Fruit fly (Drosophila melanogaster) whole organism, embryonic: ENCODE results near the gene CG13385.

Experiments used
- Asciz ChIP-seq: fragments of 200-800 bp; sonication (Bioruptor generic); optimal IDR thresholded peaks from 2 replicates; lab custom pipeline; 2017; ENCODE audit warnings: missing biosample characterization, mild to moderate bottlenecking, missing genetic modification characterization, missing genetic modification reagents
- Atf3 ChIP-seq: fragments of 200-800 bp; sonication (Bioruptor generic); optimal IDR thresholded peaks from 3 replicates; lab custom pipeline; 2016; ENCODE audit warnings: missing biosample characterization, missing genetic modification characterization
- CG1024 ChIP-seq: fragments of 200-800 bp; sonication (Bioruptor generic); IDR thresholded peaks from 2 replicates; pipeline ENCODE4 v1.3.6; 2022; ENCODE audit warnings: missing biosample characterization, missing genetic modification characterization
- CG11456 ChIP-seq: fragments of 200-800 bp; sonication (Bioruptor generic); IDR thresholded peaks from 3 replicates; pipeline ENCODE4 v1.3.6; 2022; ENCODE audit warnings: missing biosample characterization, missing genetic modification characterization
- CG12104 ChIP-seq: fragments of 200-800 bp; sonication (Bioruptor generic); optimal IDR thresholded peaks from 3 replicates; lab custom pipeline; 2016; ENCODE audit warnings: missing biosample characterization, missing genetic modification characterization
- CG12659 ChIP-seq: fragments of 200-800 bp; sonication (Bioruptor generic); optimal IDR thresholded peaks from 3 replicates; lab custom pipeline; 2017; ENCODE audit warnings: mild to moderate bottlenecking, missing biosample characterization, missing genetic modification reagents, missing genetic modification characterization
- CG13624 ChIP-seq: fragments of 200-800 bp; sonication (Bioruptor generic); optimal IDR thresholded peaks from 2 replicates; lab custom pipeline; 2016; ENCODE audit warnings: missing biosample characterization, missing genetic modification characterization
- CG15514 ChIP-seq: fragments of 200-800 bp; sonication (Bioruptor generic); optimal IDR thresholded peaks from 3 replicates; lab custom pipeline; 2017; ENCODE audit warnings: missing biosample characterization, missing genetic modification characterization, mild to moderate bottlenecking, moderate library complexity, missing genetic modification reagents
- CG17385 ChIP-seq: fragments of 200-800 bp; sonication (Bioruptor generic); optimal IDR thresholded peaks from 3 replicates; lab custom pipeline; 2018; ENCODE audit warnings: missing biosample characterization, mild to moderate bottlenecking, missing genetic modification characterization
- CG2875 ChIP-seq: fragments of 200-800 bp; sonication (Bioruptor generic); optimal IDR thresholded peaks from 2 replicates; lab custom pipeline; 2017; ENCODE audit warnings: missing biosample characterization, mild to moderate bottlenecking, missing genetic modification characterization, missing genetic modification reagents
- CG30403 ChIP-seq: fragments of 200-800 bp; sonication (Bioruptor generic); optimal IDR thresholded peaks from 3 replicates; lab custom pipeline; 2016; ENCODE audit warnings: missing biosample characterization, missing genetic modification characterization
- CG33557 ChIP-seq: fragments of 200-800 bp; sonication (Bioruptor generic); optimal IDR thresholded peaks from 2 replicates; lab custom pipeline; 2019; ENCODE audit warnings: missing biosample characterization, mild to moderate bottlenecking, missing genetic modification characterization, moderate library complexity
- CG5180 ChIP-seq: fragments of 200-800 bp; sonication (Bioruptor generic); optimal IDR thresholded peaks from 3 replicates; lab custom pipeline; 2017; ENCODE audit warnings: missing biosample characterization, missing genetic modification characterization, mild to moderate bottlenecking, moderate library complexity, missing genetic modification reagents
- CG7271 ChIP-seq: fragments of 200-800 bp; sonication (Bioruptor generic); optimal IDR thresholded peaks from 2 replicates; lab custom pipeline; 2018; ENCODE audit warnings: missing biosample characterization, mild to moderate bottlenecking, missing genetic modification characterization, moderate library complexity
- CG9727 ChIP-seq: fragments of 200-800 bp; sonication (Bioruptor generic); optimal IDR thresholded peaks from 3 replicates; lab custom pipeline; 2017; ENCODE audit warnings: missing biosample characterization, mild to moderate bottlenecking, missing genetic modification characterization
- Dfd ChIP-seq, 2 experiments: fragments of >200 bp; optimal IDR thresholded peaks; 2 replicates each; lab custom pipeline; 2017; ENCODE audit warnings: missing biosample characterization in 2 of 2, missing genetic modification characterization in 2 of 2
- Dip3 ChIP-seq: fragments of 200-800 bp; sonication (Bioruptor generic); optimal IDR thresholded peaks from 3 replicates; lab custom pipeline; 2016; ENCODE audit warnings: missing biosample characterization, missing genetic modification characterization
- HLHmδ ChIP-seq: fragments of 200-800 bp; sonication (Bioruptor generic); optimal IDR thresholded peaks from 2 replicates; lab custom pipeline; 2018; ENCODE audit warnings: missing biosample characterization, mild to moderate bottlenecking, missing genetic modification characterization, moderate library complexity
- Hand ChIP-seq: fragments of 200-800 bp; sonication (Bioruptor generic); optimal IDR thresholded peaks from 2 replicates; lab custom pipeline; 2017; ENCODE audit warnings: mild to moderate bottlenecking, missing biosample characterization, missing genetic modification reagents, missing genetic modification characterization
- Mes4 ChIP-seq: fragments of 200-800 bp; sonication (Bioruptor generic); optimal IDR thresholded peaks from 2 replicates; lab custom pipeline; 2016; ENCODE audit warnings: missing biosample characterization, missing genetic modification characterization
- NK7.1 ChIP-seq: fragments of 200-800 bp; sonication (Bioruptor generic); optimal IDR thresholded peaks from 3 replicates; lab custom pipeline; 2016; ENCODE audit warnings: missing biosample characterization, missing genetic modification characterization
- Sin3A ChIP-seq: fragments of >200 bp; optimal IDR thresholded peaks from 2 replicates; lab custom pipeline; 2018
- Six4 ChIP-seq: fragments of 200-800 bp; sonication (Bioruptor generic); optimal IDR thresholded peaks from 2 replicates; lab custom pipeline; 2016; ENCODE audit warnings: missing biosample characterization, missing genetic modification characterization
- Sox100B ChIP-seq: fragments of 200-800 bp; sonication (Bioruptor generic); optimal IDR thresholded peaks from 3 replicates; lab custom pipeline; 2018; ENCODE audit warnings: missing biosample characterization, mild to moderate bottlenecking, missing genetic modification characterization
- Ssrp ChIP-seq: fragments of 200-800 bp; sonication (Bioruptor generic); optimal IDR thresholded peaks from 2 replicates; lab custom pipeline; 2018; ENCODE audit warnings: missing biosample characterization, mild to moderate bottlenecking, missing genetic modification characterization, moderate library complexity
- Taf1 ChIP-seq: fragments of 200-800 bp; sonication (Bioruptor generic); IDR thresholded peaks from 2 replicates; pipeline ENCODE4 v1.3.6; 2022; ENCODE audit warnings: missing biosample characterization, missing genetic modification characterization
- Xrp1 ChIP-seq: fragments of 200-800 bp; sonication (Bioruptor generic); IDR thresholded peaks from 2 replicates; pipeline ENCODE4 v1.3.6; 2022; ENCODE audit warnings: missing biosample characterization, missing genetic modification characterization
- ap ChIP-seq: fragments of 200-800 bp; sonication (Bioruptor generic); IDR thresholded peaks from 2 replicates; pipeline ENCODE4 v1.3.6; 2022; ENCODE audit warnings: missing biosample characterization, missing genetic modification characterization
- chinmo ChIP-seq: fragments of 200-800 bp; sonication (Bioruptor generic); IDR thresholded peaks from 4 replicates; pipeline ENCODE4 v1.3.6; 2022; ENCODE audit warnings: missing biosample characterization, missing genetic modification characterization; ENCODE audit not compliant: partially characterized antibody
- chn ChIP-seq: fragments of 200-800 bp; sonication (Bioruptor generic); optimal IDR thresholded peaks from 2 replicates; lab custom pipeline; 2016; ENCODE audit warnings: missing biosample characterization, missing genetic modification characterization
- dan ChIP-seq: fragments of 200-800 bp; sonication (Bioruptor generic); IDR thresholded peaks from 2 replicates; pipeline ENCODE4 v1.3.6; 2022; ENCODE audit warnings: missing biosample characterization, missing genetic modification characterization
- dimm ChIP-seq: fragments of 200-800 bp; sonication (Bioruptor generic); IDR thresholded peaks from 2 replicates; pipeline ENCODE4 v1.3.6; 2022; ENCODE audit warnings: missing biosample characterization, missing genetic modification characterization
- fd102C ChIP-seq: fragments of 200-800 bp; sonication (Bioruptor generic); optimal IDR thresholded peaks from 2 replicates; lab custom pipeline; 2018; ENCODE audit warnings: missing biosample characterization, mild to moderate bottlenecking, missing genetic modification characterization, moderate library complexity
- fd64A ChIP-seq: fragments of 200-800 bp; sonication (Bioruptor generic); optimal IDR thresholded peaks from 3 replicates; lab custom pipeline; 2018; ENCODE audit warnings: missing biosample characterization, mild to moderate bottlenecking, missing genetic modification characterization
- h ChIP-seq: fragments of >200 bp; optimal IDR thresholded peaks from 2 replicates; lab custom pipeline; 2017
- ind ChIP-seq: fragments of 200-800 bp; sonication (Bioruptor generic); optimal IDR thresholded peaks from 3 replicates; lab custom pipeline; 2016; ENCODE audit warnings: missing biosample characterization, missing genetic modification characterization
- inv ChIP-seq: fragments of 200-800 bp; sonication (Bioruptor generic); IDR thresholded peaks from 2 replicates; pipeline ENCODE4 v1.3.6; 2022; ENCODE audit warnings: missing biosample characterization, missing genetic modification characterization; ENCODE audit not compliant: partially characterized antibody
- jigr1 ChIP-seq: fragments of 200-800 bp; sonication (Bioruptor generic); IDR thresholded peaks from 3 replicates; pipeline ENCODE4 v1.3.6; 2022; ENCODE audit warnings: missing biosample characterization, missing genetic modification characterization
- jumu ChIP-seq: fragments of 200-800 bp; sonication (Bioruptor generic); optimal IDR thresholded peaks from 3 replicates; lab custom pipeline; 2016; ENCODE audit warnings: missing biosample characterization, missing genetic modification characterization
- nerfin-2 ChIP-seq: fragments of 200-800 bp; sonication (Bioruptor generic); IDR thresholded peaks from 2 replicates; pipeline ENCODE4 v1.3.6; 2022; ENCODE audit warnings: missing biosample characterization, missing genetic modification characterization; ENCODE audit not compliant: partially characterized antibody
- nom ChIP-seq: fragments of 200-800 bp; sonication (Bioruptor generic); optimal IDR thresholded peaks from 2 replicates; lab custom pipeline; 2017; ENCODE audit warnings: missing biosample characterization, missing genetic modification characterization, mild to moderate bottlenecking, moderate library complexity, missing genetic modification reagents
- ro ChIP-seq: fragments of 200-800 bp; sonication (Bioruptor generic); IDR thresholded peaks from 2 replicates; pipeline ENCODE4 v1.3.6; 2022; ENCODE audit warnings: missing biosample characterization, missing genetic modification characterization
- row ChIP-seq: fragments of 200-800 bp; sonication (Bioruptor generic); IDR thresholded peaks from 3 replicates; pipeline ENCODE4 v1.3.6; 2022; ENCODE audit warnings: missing biosample characterization, missing genetic modification characterization
- salm ChIP-seq: fragments of 200-800 bp; sonication (Bioruptor generic); optimal IDR thresholded peaks from 2 replicates; lab custom pipeline; 2018; ENCODE audit warnings: missing biosample characterization, mild to moderate bottlenecking, missing genetic modification characterization
- zf30C ChIP-seq: fragments of 200-800 bp; sonication (Bioruptor generic); optimal IDR thresholded peaks from 3 replicates; lab custom pipeline; 2018; ENCODE audit warnings: missing biosample characterization, mild to moderate bottlenecking, missing genetic modification characterization
- zfh1 ChIP-seq: fragments of 200-800 bp; sonication (Bioruptor generic); IDR thresholded peaks from 3 replicates; pipeline ENCODE4 v1.3.6; 2022; ENCODE audit warnings: missing biosample characterization, missing genetic modification characterization
- zfh2 ChIP-seq: fragments of 200-800 bp; sonication (Bioruptor generic); optimal IDR thresholded peaks from 2 replicates; lab custom pipeline; 2016; ENCODE audit warnings: missing biosample characterization, missing genetic modification characterization

The CG13385 gene

dm6 chr2L:8399863-8400598 is 3.6 kb downstream of the CG13385 start, which contains the start of gene CG31898 (continued):
- TF ChIP-seq Hand (no peak), Six4 (GFP tag; lab: Kevin White, UChicago) (no peak), ro (GFP tag; lab: Robert Waterston, UW) (no peak), zf30C (no peak), CG33557 (no peak), jigr1 (GFP tag; lab: Robert Waterston, UW) (no peak), Sin3A (lab: Kevin White, UChicago) (no peak), CG9727 (no peak), Dip3 (GFP tag; lab: Kevin White, UChicago) (no peak), ind (no peak), Ssrp (tag; lab: Kevin White, UChicago) (no peak), h (lab: Kevin White, UChicago) (no peak), Xrp1 (GFP tag; lab: Robert Waterston, UW) (no peak), HLHmδ (GFP tag; lab: Kevin White, UChicago) (no peak), CG1024 (GFP tag; lab: Robert Waterston, UW) (no peak), jumu (GFP tag; lab: Kevin White, UChicago) (no peak), Atf3 (GFP tag; lab: Kevin White, UChicago) (no peak), Taf1 (no peak), row (no peak), CG30403 (GFP tag; lab: Kevin White, UChicago) (no peak), nom (no peak), CG12659 (GFP tag; lab: Kevin White, UChicago) (peak; percentile 1), CG15514 (GFP tag; lab: Kevin White, UChicago) (peak; percentile 16), zfh2 (GFP tag; lab: Kevin White, UChicago) (no peak), fd64A (no peak), Asciz (GFP tag; lab: Kevin White, UChicago) (no peak), CG2875 (no peak), chn (GFP tag; lab: Kevin White, UChicago) (no peak)
- TF ChIP-seq, all 482 proteins: peak for 24

- TF ChIP-seq CG7271 (tag; lab: Kevin White, UChicago) (no peak), chinmo (GFP tag; lab: Robert Waterston, UW) (no peak), Sox100B (GFP tag; lab: Kevin White, UChicago) (peak; percentile 22), salm (tag; lab: Kevin White, UChicago) (no peak), Ssrp (tag; lab: Kevin White, UChicago) (no peak), CG5180 (GFP tag; lab: Kevin White, UChicago) (peak; percentile 96), CG17385 (GFP tag; lab: Kevin White, UChicago) (peak; percentile 91)
- TF ChIP-seq, all 482 proteins: peak for 3
Measured at dm6 chr2L:8402928-8403285, 6.5 kb downstream of the CG13385 start, which contains the start of gene fy. Gene fy (minus strand): TSS chr2L:8403280.

- TF ChIP-seq dimm (GFP tag; lab: Robert Waterston, UW) (no peak), CG11456 (GFP tag; lab: Robert Waterston, UW) (peak; percentile 26; the same call in 2 of the 3 replicates), nerfin-2 (GFP tag; lab: Robert Waterston, UW) (peak; percentile 100), CG13624 (GFP tag; lab: Kevin White, UChicago) (peak; percentile 42), ap (GFP tag; lab: Robert Waterston, UW) (no peak), zfh1 (GFP tag; lab: Robert Waterston, UW) (peak; percentile 36; the same call in 1 of the 3 replicates), NK7.1 (GFP tag; lab: Kevin White, UChicago) (no peak), Dfd (GFP tag; optimal IDR thresholded peaks at IDR 0.05; lab: Kevin White, UChicago) (no peak), dan (GFP tag; lab: Robert Waterston, UW) (no peak), CG12104 (GFP tag; lab: Kevin White, UChicago) (peak; percentile 52), fd102C (GFP tag; lab: Kevin White, UChicago) (no peak), chinmo (GFP tag; lab: Robert Waterston, UW) (peak; percentile 98), Mes4 (peak; percentile 40), inv (GFP tag; lab: Robert Waterston, UW) (peak; percentile 90)
Measured at dm6 chr2L:8403286-8404270, 7.1 kb downstream of the CG13385 start, which contains the start of gene emb. Gene emb (plus strand): TSS chr2L:8403573.
